Fruit fly (Drosophila melanogaster) S2 (cell line): ENCODE measurements around the gene Myc.

Source experiments
- CG8478 ChIP-seq: fragments of >200 bp; optimal IDR thresholded peaks from 2 replicates; lab custom pipeline; 2018
- CTCF ChIP-seq, 2 experiments: fragments of >200 bp; optimal IDR thresholded peaks; 2 replicates each; lab custom pipeline; 2018

Gene Myc

dm6 chrX:3378490-3379091 lies 5.6 kb downstream of the Myc start:
- TF ChIP-seq CG8478 (no peak), CTCF (optimal IDR thresholded peaks at IDR 0.05; lab: Kevin White, UChicago) (no peak)

- TF ChIP-seq CTCF (optimal IDR thresholded peaks at IDR 0.05; lab: Kevin White, UChicago) (no peak), CG8478 (no peak)
Measured at dm6 chrX:3379364-3379983, 6.5 kb downstream of the Myc start.

- TF ChIP-seq CTCF (optimal IDR thresholded peaks at IDR 0.05; lab: Kevin White, UChicago) (no peak), CG8478 (no peak)
Measured at dm6 chrX:3380198-3380597, 7.2 kb downstream of the Myc start.

- no peak for TF ChIP-seq CTCF (optimal IDR thresholded peaks at IDR 0.05; lab: Kevin White, UChicago)
- no peak for TF ChIP-seq CG8478
Measured at dm6 chrX:3380981-3381380, 8.0 kb downstream of the Myc start.

dm6 chrX:3381667-3382066 lies 8.7 kb downstream of the Myc start:
- no peak for TF ChIP-seq CG8478
- no peak for TF ChIP-seq CTCF (optimal IDR thresholded peaks at IDR 0.05; lab: Kevin White, UChicago)

- no peak for TF ChIP-seq CTCF (optimal IDR thresholded peaks at IDR 0.05; lab: Kevin White, UChicago)
- no peak for TF ChIP-seq CG8478
Measured at dm6 chrX:3382075-3382474, 9.1 kb downstream of the Myc start.

dm6 chrX:3382605-3383271 lies 9.8 kb downstream of the Myc start:
- no peak for TF ChIP-seq CTCF (optimal IDR thresholded peaks at IDR 0.05; lab: Kevin White, UChicago)
- TF ChIP-seq CG8478: no peak

- TF ChIP-seq CG8478: no peak
- no peak for TF ChIP-seq CTCF (optimal IDR thresholded peaks at IDR 0.05; lab: Kevin White, UChicago)
Measured at dm6 chrX:3383814-3384213, 10.9 kb downstream of the Myc start.

dm6 chrX:3389861-3390260 lies 16.9 kb downstream of the Myc start:
- TF ChIP-seq CTCF (optimal IDR thresholded peaks at IDR 0.05; lab: Kevin White, UChicago) (no peak), CG8478 (no peak)

- TF ChIP-seq CTCF (optimal IDR thresholded peaks at IDR 0.05; lab: Kevin White, UChicago): no peak
- TF ChIP-seq CG8478: no peak
Measured at dm6 chrX:3394144-3394543, 21.2 kb downstream of the Myc start.

dm6 chrX:3396837-3397495 lies 24.0 kb downstream of the Myc start:
- TF ChIP-seq CG8478 (no peak), CTCF (optimal IDR thresholded peaks at IDR 0.05; lab: Kevin White, UChicago) (no peak)

dm6 chrX:3398576-3399277 lies 25.8 kb downstream of the Myc start:
- no peak for TF ChIP-seq CG8478
- no peak for TF ChIP-seq CTCF (optimal IDR thresholded peaks at IDR 0.05; lab: Kevin White, UChicago)

dm6 chrX:3399286-3399685 lies 26.3 kb downstream of the Myc start:
- TF ChIP-seq CG8478 (no peak), CTCF (optimal IDR thresholded peaks at IDR 0.05; lab: Kevin White, UChicago) (no peak)

- TF ChIP-seq CG8478 (no peak), CTCF (optimal IDR thresholded peaks at IDR 0.05; lab: Kevin White, UChicago) (no peak)
Measured at dm6 chrX:3403411-3403810, 30.5 kb downstream of the Myc start.

dm6 chrX:3404698-3405097 lies 31.7 kb downstream of the Myc start:
- no peak for TF ChIP-seq CTCF (optimal IDR thresholded peaks at IDR 0.05; lab: Kevin White, UChicago)
